Fruit fly (Drosophila melanogaster): ENCODE measurements around the gene ImpE1.

DNA sequence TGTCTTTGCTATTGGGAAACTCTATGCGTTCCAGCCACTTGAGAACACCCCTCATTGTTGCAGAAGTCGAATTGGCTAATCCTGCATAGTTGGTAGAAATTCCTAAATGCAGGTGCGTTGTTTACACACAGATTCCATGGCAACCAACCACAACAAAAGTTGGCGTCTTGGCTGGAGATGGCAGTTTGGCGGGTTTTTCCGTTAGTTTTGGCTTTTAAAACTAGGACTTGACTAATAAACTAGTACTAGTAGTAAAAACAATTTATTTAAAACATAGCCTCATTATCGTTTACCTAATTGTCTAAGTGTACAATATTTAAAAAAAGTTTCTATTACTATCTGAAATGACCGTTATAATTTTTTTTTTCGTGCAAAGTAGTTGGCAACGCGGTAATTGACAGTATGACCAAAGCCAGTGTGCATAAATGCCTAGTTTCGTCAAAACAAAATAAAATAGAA lies 39.3 kb downstream of the ImpE1 start, which contains the start of gene Exo70:
- peak; percentile 8 for TF ChIP-seq ovo (GFP tag; optimal IDR thresholded peaks at IDR 0.05)
- TF ChIP-seq cic (GFP tag; optimal IDR thresholded peaks at IDR 0.05), result no peak
- TF ChIP-seq CG14711 (tag; optimal IDR thresholded peaks at IDR 0.05), result peak; percentile 21
- TF ChIP-seq Mnt (GFP tag; optimal IDR thresholded peaks at IDR 0.05), result peak; percentile 12
- TF ChIP-seq CG33017 (tag; optimal IDR thresholded peaks at IDR 0.05), result no peak
- peak; percentile 1 for TF ChIP-seq CG11617 (GFP tag; optimal IDR thresholded peaks at IDR 0.05)
- no peak for TF ChIP-seq Clk (GFP tag; optimal IDR thresholded peaks at IDR 0.05)
- TF ChIP-seq CG12768 (GFP tag; optimal IDR thresholded peaks at IDR 0.05), result no peak
- TF ChIP-seq Crg-1 (GFP tag; optimal IDR thresholded peaks at IDR 0.05), result no peak
- TF ChIP-seq CG7101 (tag; optimal IDR thresholded peaks at IDR 0.05), result peak; percentile 15
- no peak for TF ChIP-seq CG1620 (GFP tag; optimal IDR thresholded peaks at IDR 0.05)
- no peak for TF ChIP-seq tj (GFP tag; optimal IDR thresholded peaks at IDR 0.05)
- TF ChIP-seq pad (GFP tag; optimal IDR thresholded peaks at IDR 0.05), result no peak
